Worm (Caenorhabditis elegans) whole organism, late embryonic: ENCODE results near the gene ctsa-1.2.

Source experiments
- ets-4 ChIP-seq: sonication (generic microtip); optimal IDR thresholded peaks from 2 replicates; lab custom pipeline; 2016; ENCODE audit warnings: missing genetic modification characterization, missing compliant biosample characterization
- sox-2 ChIP-seq: fragments of 200-800 bp; sonication (Bioruptor generic); IDR thresholded peaks from 2 replicates; pipeline ENCODE4 v1.3.6; 2022; ENCODE audit warnings: missing genetic modification reagents, missing genetic modification characterization, missing compliant biosample characterization

DNA sequence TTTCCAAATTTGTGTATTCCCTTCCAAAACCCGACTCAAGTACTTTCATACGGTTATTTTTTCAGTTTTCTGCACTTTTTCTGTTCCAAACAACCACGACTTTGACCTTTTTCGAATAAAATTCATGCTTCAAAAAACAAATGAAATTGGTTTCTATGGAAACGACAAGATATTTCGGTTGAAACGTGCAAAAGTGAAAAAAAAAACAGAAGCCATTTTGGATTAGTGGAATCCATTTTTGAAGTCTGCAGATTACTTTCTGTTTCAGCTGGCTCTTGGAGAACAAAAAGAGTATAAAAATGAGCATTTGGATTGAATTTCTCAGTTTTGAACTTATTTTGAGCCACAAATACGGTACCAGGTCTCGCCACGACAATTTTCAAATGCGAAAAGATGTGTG lies 17.0 kb upstream of the ctsa-1.2 start:
- TF ChIP-seq ets-4 (tag; lab: Kevin White, UChicago) (no peak), sox-2 (GFP tag; lab: Robert Waterston, UW) (no peak)
